Fruit fly (Drosophila melanogaster): ENCODE data around the gene BBS5.

BBS5 gene

dm6 chr3R:4811936-4812534 lies 4.1 kb upstream of the BBS5 start, which contains the start of the genes Hus1-like and ctrip (continued):
- TF ChIP-seq CG7357 (GFP tag; IDR thresholded peaks at IDR 0.05), result peak; percentile 88
- TF ChIP-seq ash1 (GFP tag; optimal IDR thresholded peaks at IDR 0.05), result no peak
- TF ChIP-seq oc (tag; optimal IDR thresholded peaks at IDR 0.05), result no peak
- peak; percentile 17 for TF ChIP-seq mirr (GFP tag; optimal IDR thresholded peaks at IDR 0.05)
- TF ChIP-seq vvl (GFP tag; IDR thresholded peaks at IDR 0.05), result no peak
- no peak for TF ChIP-seq en (GFP tag; optimal IDR thresholded peaks at IDR 0.05)
- peak; percentile 46 for TF ChIP-seq YL-1 (GFP tag; optimal IDR thresholded peaks at IDR 0.05)
- no peak for TF ChIP-seq tap (tag; optimal IDR thresholded peaks at IDR 0.05)
- no peak for TF ChIP-seq Neu2 (GFP tag; optimal IDR thresholded peaks at IDR 0.05; ENCODE audit: borderline replicate concordance)
- no peak for TF ChIP-seq NK7.1 (GFP tag; optimal IDR thresholded peaks at IDR 0.05)
- peak; percentile 69 for TF ChIP-seq CG9797 (GFP tag; optimal IDR thresholded peaks at IDR 0.05)
- no peak for TF ChIP-seq Chrac-16 (GFP tag; optimal IDR thresholded peaks at IDR 0.05)
- TF ChIP-seq CG30403 (GFP tag; optimal IDR thresholded peaks at IDR 0.05), result no peak
- TF ChIP-seq pan (optimal IDR thresholded peaks at IDR 0.05), result no peak
- peak in 1 of 2 experiments; percentile 33 for TF ChIP-seq pan (GFP tag; optimal IDR thresholded peaks at IDR 0.05 in 1 of 2, IDR thresholded peaks at IDR 0.05 in 1 of 2)
- TF ChIP-seq yki (optimal IDR thresholded peaks at IDR 0.05), result no peak
- no peak for TF ChIP-seq sim (GFP tag; IDR thresholded peaks at IDR 0.05)
- no peak for TF ChIP-seq CG12744 (GFP tag; optimal IDR thresholded peaks at IDR 0.05)
- TF ChIP-seq onecut (GFP tag; IDR thresholded peaks at IDR 0.05), result no peak
- TF ChIP-seq Xbp1 (GFP tag; optimal IDR thresholded peaks at IDR 0.05), result peak; percentile 49
- TF ChIP-seq sug (tag; optimal IDR thresholded peaks at IDR 0.05), result peak; percentile 20
- TF ChIP-seq sisA (GFP tag; IDR thresholded peaks at IDR 0.05), result no peak
- TF ChIP-seq ttk (GFP tag; IDR thresholded peaks at IDR 0.05), result no peak
- peak; percentile 55; the same call in 1 of the 2 replicates for TF ChIP-seq bbx (GFP tag; IDR thresholded peaks at IDR 0.05; ENCODE audit: partially characterized antibody)
- no peak for TF ChIP-seq CG2889 (GFP tag; IDR thresholded peaks at IDR 0.05)
- TF ChIP-seq CG4730 (GFP tag; IDR thresholded peaks at IDR 0.05), result no peak
- TF ChIP-seq chinmo (GFP tag; IDR thresholded peaks at IDR 0.05; ENCODE audit: partially characterized antibody), result 0 out of 4 replicates have a peak, but pooled peaks have one; percentile 66
- no peak for TF ChIP-seq Taf1 (GFP tag; IDR thresholded peaks at IDR 0.05)
- TF ChIP-seq Poxn (GFP tag; IDR thresholded peaks at IDR 0.05), result no peak
- TF ChIP-seq CG7271 (tag; optimal IDR thresholded peaks at IDR 0.05), result no peak
- TF ChIP-seq chif (GFP tag; optimal IDR thresholded peaks at IDR 0.05), result no peak
- TF ChIP-seq Hr78 (GFP tag; optimal IDR thresholded peaks at IDR 0.05), result no peak
- TF ChIP-seq CG12391 (tag; optimal IDR thresholded peaks at IDR 0.05), result peak; percentile 6
- no peak for TF ChIP-seq CG17612 (GFP tag; IDR thresholded peaks at IDR 0.05)
- no peak for TF ChIP-seq Sox102F (GFP tag; optimal IDR thresholded peaks at IDR 0.05)
- TF ChIP-seq CG17328 (GFP tag; IDR thresholded peaks at IDR 0.05), result 0 out of 2 replicates have a peak, but pooled peaks have one; percentile 38
- TF ChIP-seq Trl (optimal IDR thresholded peaks at IDR 0.05), result no peak
- TF ChIP-seq Trl (GFP tag; optimal IDR thresholded peaks at IDR 0.05), result no peak
- no peak for TF ChIP-seq ham (GFP tag; IDR thresholded peaks at IDR 0.05)
- TF ChIP-seq CG10543 (GFP tag; optimal IDR thresholded peaks at IDR 0.05), result peak; percentile 2
- TF ChIP-seq E2f2 (GFP tag; IDR thresholded peaks at IDR 0.05), result peak; percentile 43
- TF ChIP-seq Deaf1 (tag; optimal IDR thresholded peaks at IDR 0.05), result peak; percentile 42
- TF ChIP-seq CG32532 (GFP tag; IDR thresholded peaks at IDR 0.05), result peak; percentile 28; the same call in 1 of the 2 replicates
- peak; percentile 63 for TF ChIP-seq Ets97D (GFP tag; optimal IDR thresholded peaks at IDR 0.05)
- peak; percentile 19 for TF ChIP-seq nerfin-1 (tag; optimal IDR thresholded peaks at IDR 0.05)
- TF ChIP-seq Atf3 (GFP tag; optimal IDR thresholded peaks at IDR 0.05), result no peak
- TF ChIP-seq Elba2 (GFP tag; optimal IDR thresholded peaks at IDR 0.05), result peak; percentile 74
- TF ChIP-seq CG11723 (GFP tag; optimal IDR thresholded peaks at IDR 0.05), result peak; percentile 36
- no peak for TF ChIP-seq Dip3 (GFP tag; optimal IDR thresholded peaks at IDR 0.05)
- TF ChIP-seq CG3281 (GFP tag; optimal IDR thresholded peaks at IDR 0.05), result no peak
- TF ChIP-seq bowl (GFP tag; IDR thresholded peaks at IDR 0.05), result no peak
- no peak for TF ChIP-seq CG10462 (GFP tag; optimal IDR thresholded peaks at IDR 0.05)
